Fruit fly (Drosophila melanogaster): ENCODE results near the gene AdipoR.
A peak's percentile ranks its signal among the peaks of the same experiment; 100 is the strongest.

The AdipoR gene

dm6 chr3R:22536504-22537423 lies 10.9 kb downstream of the AdipoR start:
- TF ChIP-seq CG8478 (optimal IDR thresholded peaks at IDR 0.05) (no peak), CTCF (optimal IDR thresholded peaks at IDR 0.05) (no peak)

DNA sequence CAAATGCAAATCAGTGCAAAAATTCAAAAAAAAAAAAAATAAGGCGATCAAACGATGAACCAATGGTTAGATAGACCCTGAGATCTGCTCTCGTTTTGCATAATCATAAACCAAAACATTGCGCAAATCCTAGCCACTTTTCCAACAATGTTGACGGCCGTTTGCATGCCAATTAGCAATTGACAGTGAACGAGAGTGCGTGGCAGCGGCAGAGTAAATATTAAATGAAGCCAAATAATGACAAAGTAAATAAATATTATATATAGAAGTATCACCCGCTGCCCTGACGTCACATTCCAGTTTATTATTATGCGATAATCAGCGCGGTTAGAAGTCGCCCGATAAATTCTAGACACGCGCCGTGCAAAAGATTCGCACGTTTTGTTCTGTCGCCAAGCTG lies 11.7 kb downstream of the AdipoR start:
- TF ChIP-seq CG8478 (optimal IDR thresholded peaks at IDR 0.05) = no peak
- no peak for TF ChIP-seq CTCF (optimal IDR thresholded peaks at IDR 0.05)

dm6 chr3R:22533973-22534931 lies 13.4 kb downstream of the AdipoR start:
- no peak for TF ChIP-seq CG8478 (optimal IDR thresholded peaks at IDR 0.05)

DNA sequence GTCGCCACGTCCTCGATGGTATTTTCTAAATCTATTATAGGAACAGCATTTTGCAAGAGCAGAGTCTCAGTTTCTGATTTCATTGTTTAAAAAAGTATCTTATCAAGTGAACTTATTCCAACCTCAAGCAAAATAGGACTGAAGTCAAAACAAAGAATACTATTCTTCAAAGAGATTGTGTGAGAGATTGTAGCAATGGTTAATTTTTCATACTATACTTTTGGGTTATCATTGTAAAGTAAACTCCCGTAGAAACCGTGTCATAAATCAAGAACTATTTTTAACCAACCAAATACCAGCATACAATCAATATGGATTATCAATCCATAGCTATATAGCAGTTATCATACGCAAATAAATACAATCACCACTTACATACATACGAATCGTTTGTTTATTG lies 15.8 kb downstream of the AdipoR start, which contains the start of gene CG33093:
TSS of gene CG33093 (minus strand) at position 122 of the 400 bp plus-strand sequence.
- TF ChIP-seq CG8478 (optimal IDR thresholded peaks at IDR 0.05) = no peak
- TF ChIP-seq CTCF (optimal IDR thresholded peaks at IDR 0.05) = no peak

- no peak for TF ChIP-seq CTCF (optimal IDR thresholded peaks at IDR 0.05)
- no peak for TF ChIP-seq CG8478 (optimal IDR thresholded peaks at IDR 0.05)
These were observed 17.3 kb downstream of the AdipoR start, which contains the start of gene CG33099 for dm6 chr3R:22530305-22530704. Gene CG33099 (minus strand): TSS chr3R:22530572.

DNA sequence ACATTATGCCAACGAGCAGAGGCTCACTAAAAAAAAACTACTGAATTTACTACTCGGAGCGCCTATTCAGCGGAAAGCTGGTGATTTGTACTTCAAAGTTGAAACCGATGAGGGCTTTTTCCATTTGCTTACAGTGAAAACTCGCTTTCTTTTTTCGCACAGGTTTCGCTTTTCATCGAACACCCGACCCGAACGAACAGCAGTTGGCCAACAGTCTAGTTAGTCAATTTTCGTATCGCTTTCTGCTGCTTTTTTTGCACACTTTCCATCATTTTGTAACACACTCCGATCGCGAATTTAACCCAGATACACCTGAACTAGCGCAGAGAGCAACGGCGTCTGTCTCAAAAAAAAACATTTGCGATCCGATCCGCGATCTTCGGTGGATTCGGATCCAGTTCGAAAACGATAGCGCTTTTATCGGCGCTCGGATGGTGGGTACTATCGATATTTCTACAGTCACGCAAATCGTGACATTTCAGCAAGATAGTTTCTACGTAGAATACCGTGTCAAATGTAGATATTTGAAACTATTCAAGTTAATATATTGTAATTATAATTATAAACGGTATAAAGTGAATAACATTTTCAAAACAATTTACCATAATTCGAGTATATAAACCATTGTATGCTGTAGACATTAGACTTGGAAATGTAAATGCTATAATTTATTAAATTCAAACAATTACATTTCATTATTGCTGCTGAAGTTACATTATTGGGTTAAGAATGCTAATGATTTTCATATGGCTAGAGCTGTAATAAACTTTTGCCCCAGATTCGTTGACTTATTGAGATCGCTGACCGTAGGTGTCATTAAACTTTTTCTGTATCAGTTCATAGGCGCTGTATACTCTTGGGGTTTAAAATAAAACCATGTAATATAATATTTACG lies 19.1 kb downstream of the AdipoR start, which contains the start of gene CG5346:
TSS of gene CG5346 (minus strand) at position 400 of the 895 bp plus-strand sequence.
- TF ChIP-seq CTCF (optimal IDR thresholded peaks at IDR 0.05) (peak; percentile 8 to 46), CG8478 (optimal IDR thresholded peaks at IDR 0.05) (no peak)

- no peak for TF ChIP-seq CG8478 (optimal IDR thresholded peaks at IDR 0.05)
- TF ChIP-seq CTCF (optimal IDR thresholded peaks at IDR 0.05) = no peak
These were observed 20.0 kb downstream of the AdipoR start for dm6 chr3R:22527636-22528148.

dm6 chr3R:22527192-22527591 lies 20.5 kb downstream of the AdipoR start:
- TF ChIP-seq CG8478 (optimal IDR thresholded peaks at IDR 0.05) (no peak), CTCF (optimal IDR thresholded peaks at IDR 0.05) (no peak)

dm6 chr3R:22526353-22526907 lies 21.2 kb downstream of the AdipoR start:
- TF ChIP-seq CTCF (optimal IDR thresholded peaks at IDR 0.05) = no peak
- no peak for TF ChIP-seq CG8478 (optimal IDR thresholded peaks at IDR 0.05)

DNA sequence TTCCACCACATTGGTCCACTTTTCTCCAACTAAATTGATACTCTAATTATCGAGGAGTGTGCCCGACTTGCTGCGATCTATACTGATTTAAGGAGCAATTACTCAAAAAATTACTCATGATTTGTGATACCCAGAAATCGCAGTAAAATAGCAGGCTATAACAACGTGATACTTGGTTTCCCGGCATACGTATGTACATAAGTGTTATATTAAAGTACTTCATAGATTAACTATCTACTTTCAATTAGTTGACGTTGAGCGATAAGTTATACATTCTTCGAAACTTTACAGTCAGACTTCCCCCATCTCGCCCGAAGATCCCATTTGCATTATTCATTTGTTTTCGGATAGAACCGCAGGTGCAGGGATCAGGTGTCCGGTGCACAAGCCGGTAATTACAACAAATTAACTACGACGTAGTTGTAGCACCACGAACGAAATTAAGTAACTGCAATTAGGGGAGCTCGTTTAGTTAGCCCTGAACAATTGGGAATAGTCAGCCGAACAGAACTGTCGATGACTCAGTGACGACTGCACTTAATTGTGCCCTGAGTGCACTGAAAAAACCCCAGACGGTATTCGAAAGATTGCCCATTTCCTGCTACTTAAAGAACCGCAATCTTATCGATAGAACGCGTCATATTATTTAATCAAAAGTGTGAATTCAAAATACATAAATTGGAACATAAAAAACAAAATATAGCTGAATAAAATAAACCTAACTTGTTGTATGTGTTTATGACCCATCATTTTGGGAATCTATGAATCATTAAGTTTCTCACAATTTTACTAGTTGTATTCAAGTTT lies 21.9 kb downstream of the AdipoR start:
- TF ChIP-seq CG8478 (optimal IDR thresholded peaks at IDR 0.05) (no peak), CTCF (optimal IDR thresholded peaks at IDR 0.05) (no peak)

dm6 chr3R:22525073-22525413 lies 22.6 kb downstream of the AdipoR start:
- TF ChIP-seq CG8478 (optimal IDR thresholded peaks at IDR 0.05) = no peak
- no peak for TF ChIP-seq CTCF (optimal IDR thresholded peaks at IDR 0.05)

dm6 chr3R:22524344-22525072 lies 23.1 kb downstream of the AdipoR start:
- TF ChIP-seq CG8478 (optimal IDR thresholded peaks at IDR 0.05) (no peak), CTCF (optimal IDR thresholded peaks at IDR 0.05) (no peak)
